Fruit fly (Drosophila melanogaster): ENCODE results near the gene Unr.

- TF ChIP-seq psq (optimal IDR thresholded peaks at IDR 0.05): no peak
- TF ChIP-seq usp (GFP tag; optimal IDR thresholded peaks at IDR 0.05): no peak
- no peak for TF ChIP-seq pan (optimal IDR thresholded peaks at IDR 0.05)
- TF ChIP-seq EcR (GFP tag; optimal IDR thresholded peaks at IDR 0.05): no peak
- TF ChIP-seq CG8478 (optimal IDR thresholded peaks at IDR 0.05): no peak
- TF ChIP-seq Dll (optimal IDR thresholded peaks at IDR 0.05): no peak
Measured at dm6 chr3L:8411439-8411897, 30.7 kb downstream of the Unr start, which contains the start of gene Exo70.
